Worm (Caenorhabditis elegans): Measurements from ENCODE around the gene C39D10.11.

The C39D10.11 gene

ce11 chrX:7951578-7951977, 48.5 kb downstream of the C39D10.11 start (continued):
- TF ChIP-seq fkh-8 (tag; optimal IDR thresholded peaks at IDR 0.05) (peak; percentile 99), mef-2 (tag; optimal IDR thresholded peaks at IDR 0.05) (peak; percentile 18), irx-1 (tag; optimal IDR thresholded peaks at IDR 0.05) (peak; percentile 81), nhr-77 (tag; optimal IDR thresholded peaks at IDR 0.05) (no peak), nhr-11 (tag; optimal IDR thresholded peaks at IDR 0.05) (peak; percentile 82), grh-1 (GFP tag; IDR thresholded peaks at IDR 0.05) (peak; percentile 54; the same call in 1 of the 2 replicates), xbp-1 (tag; optimal IDR thresholded peaks at IDR 0.05) (peak; percentile 88), zip-4 (GFP tag; optimal IDR thresholded peaks at IDR 0.05) (peak; percentile 11), unc-86 (tag; optimal IDR thresholded peaks at IDR 0.05) (peak; percentile 97), elt-2 (tag; optimal IDR thresholded peaks at IDR 0.05) (peak; percentile 69), lir-3 (tag; optimal IDR thresholded peaks at IDR 0.05; ENCODE audit: poor library complexity) (peak; percentile 70), C04F5.9 (tag; optimal IDR thresholded peaks at IDR 0.05) (peak; percentile 44), lin-15B (tag; optimal IDR thresholded peaks at IDR 0.05) (no peak), tlp-1 (tag; optimal IDR thresholded peaks at IDR 0.05) (no peak), nhr-237 (tag; optimal IDR thresholded peaks at IDR 0.05) (no peak), ceh-63 (GFP tag; optimal IDR thresholded peaks at IDR 0.05) (no peak), ama-1 (optimal IDR thresholded peaks at IDR 0.05) (no peak), nhr-47 (tag; optimal IDR thresholded peaks at IDR 0.05) (peak; percentile 96), lin-13 (GFP tag; optimal IDR thresholded peaks at IDR 0.05) (peak; percentile 89), sup-37 (GFP tag; optimal IDR thresholded peaks at IDR 0.05) (peak; percentile 63), ces-1 (GFP tag; optimal IDR thresholded peaks at IDR 0.05) (no peak), nhr-84 (tag; optimal IDR thresholded peaks at IDR 0.05) (no peak), elt-3 (tag; optimal IDR thresholded peaks at IDR 0.05) (peak in 1 of 6 experiments; percentile 55), C16A3.4 (tag; optimal IDR thresholded peaks at IDR 0.05) (peak; percentile 56), alr-1 (tag; optimal IDR thresholded peaks at IDR 0.05; ENCODE audit: borderline replicate concordance) (no peak), egl-13 (tag; optimal IDR thresholded peaks at IDR 0.05) (peak; percentile 92), ets-5 (GFP tag; IDR thresholded peaks at IDR 0.05) (no peak), unc-62 (GFP tag; optimal IDR thresholded peaks at IDR 0.05) (no peak), fkh-10 (GFP tag; optimal IDR thresholded peaks at IDR 0.05) (peak; percentile 57), nhr-90 (tag; optimal IDR thresholded peaks at IDR 0.05; ENCODE audit: poor library complexity) (peak; percentile 75), snpc-4 (tag; optimal IDR thresholded peaks at IDR 0.05) (peak; percentile 71), lin-14 (GFP tag; optimal IDR thresholded peaks at IDR 0.05) (peak; percentile 98), blmp-1 (tag; optimal IDR thresholded peaks at IDR 0.05) (peak; percentile 60), efl-3 (GFP tag; optimal IDR thresholded peaks at IDR 0.05) (no peak), vab-15 (tag; optimal IDR thresholded peaks at IDR 0.05) (peak; percentile 90), C34B4.2 (tag; optimal IDR thresholded peaks at IDR 0.05) (no peak), nhr-20 (tag; optimal IDR thresholded peaks at IDR 0.05) (peak; percentile 96), aly-2 (tag; optimal IDR thresholded peaks at IDR 0.05) (no peak), sox-4 (tag; optimal IDR thresholded peaks at IDR 0.05) (peak; percentile 88), unc-98 (GFP tag; IDR thresholded peaks at IDR 0.05) (no peak), snu-23 (GFP tag; optimal IDR thresholded peaks at IDR 0.05) (peak; percentile 94), nhr-85 (tag) (peak; percentile 93), efl-1 (optimal IDR thresholded peaks at IDR 0.05) (peak; percentile 66 to 83), efl-1 (GFP tag; optimal IDR thresholded peaks at IDR 0.05 in 1 of 2) (peak; percentile 66 to 94), unc-30 (tag; optimal IDR thresholded peaks at IDR 0.05) (no peak), isw-1 (GFP tag; IDR thresholded peaks at IDR 0.05) (peak; percentile 83), dpl-1 (GFP tag; optimal IDR thresholded peaks at IDR 0.05) (peak; percentile 41 to 52 (median 44)), zag-1 (tag; optimal IDR thresholded peaks at IDR 0.05) (no peak), ztf-11 (tag; optimal IDR thresholded peaks at IDR 0.05) (peak in 1 of 2 experiments; percentile 91), fkh-4 (tag; optimal IDR thresholded peaks at IDR 0.05; ENCODE audit: borderline replicate concordance) (peak; percentile 41), lin-35 (GFP tag; optimal IDR thresholded peaks at IDR 0.05) (peak; percentile 76 to 86), hlh-17 (GFP tag; optimal IDR thresholded peaks at IDR 0.05; ENCODE audit: borderline replicate concordance) (no peak), egl-27 (tag; optimal IDR thresholded peaks at IDR 0.05) (no peak)
